Fruit fly (Drosophila melanogaster) whole organism, embryonic: ENCODE data around the gene CG8671.

ENCODE experiments used
- Asciz ChIP-seq: fragments of 200-800 bp; sonication (Bioruptor generic); optimal IDR thresholded peaks from 2 replicates; lab custom pipeline; 2017; ENCODE audit warnings: missing biosample characterization, mild to moderate bottlenecking, missing genetic modification characterization, missing genetic modification reagents
- Atf-2 ChIP-seq: fragments of 200-800 bp; sonication (Bioruptor generic); optimal IDR thresholded peaks from 2 replicates; lab custom pipeline; 2016; ENCODE audit warnings: missing biosample characterization, missing genetic modification characterization
- Atf3 ChIP-seq: fragments of 200-800 bp; sonication (Bioruptor generic); optimal IDR thresholded peaks from 3 replicates; lab custom pipeline; 2016; ENCODE audit warnings: missing biosample characterization, missing genetic modification characterization
- CG10209 ChIP-seq: fragments of 200-800 bp; sonication (Bioruptor generic); optimal IDR thresholded peaks from 3 replicates; lab custom pipeline; 2017; ENCODE audit warnings: missing biosample characterization, mild to moderate bottlenecking, missing genetic modification characterization, missing genetic modification reagents
- CG10462 ChIP-seq: fragments of 200-800 bp; sonication (Bioruptor generic); optimal IDR thresholded peaks from 2 replicates; lab custom pipeline; 2016; ENCODE audit warnings: missing biosample characterization, missing genetic modification characterization
- CG11247 ChIP-seq: fragments of 200-800 bp; sonication (Bioruptor generic); IDR thresholded peaks from 2 replicates; pipeline ENCODE4 v1.3.6; 2022; ENCODE audit warnings: missing biosample characterization, missing genetic modification characterization
- CG11696 ChIP-seq: fragments of 200-800 bp; sonication (Bioruptor generic); IDR thresholded peaks from 2 replicates; pipeline ENCODE4 v1.3.6; 2022; ENCODE audit warnings: missing biosample characterization, missing genetic modification characterization
- CG13775 ChIP-seq: fragments of 200-800 bp; sonication (Bioruptor generic); optimal IDR thresholded peaks from 3 replicates; lab custom pipeline; 2017; ENCODE audit warnings: missing biosample characterization, mild to moderate bottlenecking, missing genetic modification characterization
- CG14710 ChIP-seq: fragments of 200-800 bp; sonication (Bioruptor generic); optimal IDR thresholded peaks from 3 replicates; lab custom pipeline; 2019; ENCODE audit warnings: missing biosample characterization, mild to moderate bottlenecking, missing genetic modification characterization, moderate library complexity
- CG15269 ChIP-seq: fragments of 200-800 bp; sonication (Bioruptor generic); optimal IDR thresholded peaks from 2 replicates; lab custom pipeline; 2018; ENCODE audit warnings: missing biosample characterization, mild to moderate bottlenecking, missing genetic modification characterization, moderate library complexity
- CG15696 ChIP-seq: fragments of 200-800 bp; sonication (Bioruptor generic); optimal IDR thresholded peaks from 2 replicates; lab custom pipeline; 2019; ENCODE audit warnings: missing biosample characterization, mild to moderate bottlenecking, missing genetic modification characterization, moderate library complexity
- CG1602 ChIP-seq: fragments of 200-800 bp; sonication (Bioruptor generic); optimal IDR thresholded peaks from 3 replicates; lab custom pipeline; 2016; ENCODE audit warnings: missing biosample characterization, missing genetic modification characterization
- CG16815 ChIP-seq: fragments of 200-800 bp; sonication (Bioruptor generic); optimal IDR thresholded peaks from 3 replicates; lab custom pipeline; 2017; ENCODE audit warnings: missing biosample characterization, mild to moderate bottlenecking, missing genetic modification characterization
- CG17568 ChIP-seq: fragments of 200-800 bp; sonication (Bioruptor generic); optimal IDR thresholded peaks from 2 replicates; lab custom pipeline; 2018; ENCODE audit warnings: missing biosample characterization, mild to moderate bottlenecking, missing genetic modification characterization, moderate library complexity
- CG2116 ChIP-seq: fragments of 200-800 bp; sonication (Bioruptor generic); optimal IDR thresholded peaks from 3 replicates; lab custom pipeline; 2018; ENCODE audit warnings: missing biosample characterization, mild to moderate bottlenecking, missing genetic modification characterization
- CG30020 ChIP-seq: fragments of 200-800 bp; optimal IDR thresholded peaks from 2 replicates; lab custom pipeline; 2019; ENCODE audit warnings: missing biosample characterization, mild to moderate bottlenecking, missing genetic modification characterization, moderate library complexity
- CG3407 ChIP-seq: fragments of 200-800 bp; sonication (Bioruptor generic); optimal IDR thresholded peaks from 2 replicates; lab custom pipeline; 2018; ENCODE audit warnings: missing biosample characterization, mild to moderate bottlenecking, missing genetic modification characterization
- CG4424 ChIP-seq: fragments of 200-800 bp; sonication (Bioruptor generic); optimal IDR thresholded peaks from 3 replicates; lab custom pipeline; 2016; ENCODE audit warnings: missing biosample characterization, missing genetic modification characterization
- CG4730 ChIP-seq: fragments of 200-800 bp; sonication (Bioruptor generic); IDR thresholded peaks from 2 replicates; pipeline ENCODE4 v1.3.6; 2022; ENCODE audit warnings: missing biosample characterization, missing genetic modification characterization
- CG6254 ChIP-seq: fragments of 200-800 bp; sonication (Bioruptor generic); optimal IDR thresholded peaks from 3 replicates; lab custom pipeline; 2017; ENCODE audit warnings: mild to moderate bottlenecking, missing biosample characterization, missing genetic modification reagents, missing genetic modification characterization
- CG7928 ChIP-seq: fragments of 200-800 bp; sonication (Bioruptor generic); optimal IDR thresholded peaks from 2 replicates; lab custom pipeline; 2017; ENCODE audit warnings: missing biosample characterization, mild to moderate bottlenecking, missing genetic modification characterization
- CG8089 ChIP-seq: fragments of 200-800 bp; sonication (Bioruptor generic); optimal IDR thresholded peaks from 3 replicates; lab custom pipeline; 2016; ENCODE audit warnings: missing biosample characterization, missing genetic modification characterization
- CkIIα-i1 ChIP-seq: fragments of 200-800 bp; sonication (Bioruptor generic); IDR thresholded peaks from 2 replicates; pipeline ENCODE4 v1.3.6; 2022; ENCODE audit warnings: missing biosample characterization, missing genetic modification characterization
- Gsc ChIP-seq: fragments of 200-800 bp; sonication (Bioruptor generic); IDR thresholded peaks from 2 replicates; pipeline ENCODE4 v1.3.6; 2022; ENCODE audit warnings: missing biosample characterization, missing genetic modification characterization
- H15 ChIP-seq: fragments of 200-800 bp; sonication (Bioruptor generic); IDR thresholded peaks from 3 replicates; pipeline ENCODE4 v1.3.6; 2022; ENCODE audit warnings: missing biosample characterization, missing genetic modification characterization
- MBD-R2 ChIP-seq: fragments of 200-800 bp; sonication (Bioruptor generic); IDR thresholded peaks from 2 replicates; pipeline ENCODE4 v1.3.6; 2022; ENCODE audit warnings: missing biosample characterization, missing genetic modification characterization
- Nf-YA ChIP-seq: fragments of 200-800 bp; sonication (Bioruptor generic); IDR thresholded peaks from 2 replicates; pipeline ENCODE4 v1.3.6; 2022; ENCODE audit warnings: missing biosample characterization, missing genetic modification characterization
- Rfx ChIP-seq: fragments of 200-800 bp; sonication (Bioruptor generic); IDR thresholded peaks from 2 replicates; pipeline ENCODE4 v1.3.6; 2022; ENCODE audit warnings: missing biosample characterization, missing genetic modification characterization
- Six4 ChIP-seq: fragments of 200-800 bp; sonication (Bioruptor generic); optimal IDR thresholded peaks from 2 replicates; lab custom pipeline; 2016; ENCODE audit warnings: missing biosample characterization, missing genetic modification characterization
- Stat92E ChIP-seq, 3 experiments: fragments of >200 bp in 2 of 3; fragments of 200-800 bp in 1 of 3; sonication (Bioruptor generic) in 1 of 3; optimal IDR thresholded peaks; 2 replicates each; lab custom pipeline; 2017 to 2019; ENCODE audit warnings: missing biosample characterization in 3 of 3, missing genetic modification characterization in 3 of 3, mild to moderate bottlenecking in 1 of 3, moderate library complexity in 1 of 3
- Trl ChIP-seq, 3 experiments: fragments of >200 bp in 2 of 3; fragments of 200-800 bp in 1 of 3; sonication (Bioruptor generic) in 1 of 3; optimal IDR thresholded peaks; 2 replicates in 1 of 3; 3 replicates in 2 of 3; lab custom pipeline; 2016 to 2017; ENCODE audit warnings: missing biosample characterization in 1 of 3, missing genetic modification characterization in 1 of 3
- ab ChIP-seq: fragments of 200-800 bp; sonication (Bioruptor generic); optimal IDR thresholded peaks from 2 replicates; lab custom pipeline; 2016; ENCODE audit warnings: missing biosample characterization, missing genetic modification characterization
- abd-A ChIP-seq: fragments of 200-800 bp; sonication (Bioruptor generic); optimal IDR thresholded peaks from 3 replicates; lab custom pipeline; 2019; ENCODE audit warnings: missing biosample characterization, mild to moderate bottlenecking, missing genetic modification characterization, moderate library complexity
- aop ChIP-seq: fragments of 200-800 bp; sonication (Bioruptor generic); IDR thresholded peaks from 2 replicates; pipeline ENCODE4 v1.3.6; 2022; ENCODE audit warnings: missing biosample characterization, missing genetic modification characterization
- ato ChIP-seq: fragments of 200-800 bp; sonication (Bioruptor generic); IDR thresholded peaks from 2 replicates; pipeline ENCODE4 v1.3.6; 2022; ENCODE audit warnings: missing biosample characterization, missing genetic modification characterization; ENCODE audit not compliant: partially characterized antibody
- eve ChIP-seq, 2 experiments: fragments of >200 bp; optimal IDR thresholded peaks; 2 replicates each; lab custom pipeline; 2017; ENCODE audit warnings: missing biosample characterization in 2 of 2, missing genetic modification characterization in 2 of 2
- gfzf ChIP-seq: fragments of 200-800 bp; sonication (Bioruptor generic); optimal IDR thresholded peaks from 2 replicates; lab custom pipeline; 2016; ENCODE audit warnings: missing biosample characterization, mild to moderate bottlenecking, missing genetic modification characterization, moderate library complexity
- grau ChIP-seq: fragments of 200-800 bp; optimal IDR thresholded peaks from 3 replicates; lab custom pipeline; 2019; ENCODE audit warnings: missing biosample characterization, mild to moderate bottlenecking, missing genetic modification characterization, moderate library complexity
- grn ChIP-seq: fragments of 200-800 bp; sonication (Bioruptor generic); optimal IDR thresholded peaks from 3 replicates; lab custom pipeline; 2017; ENCODE audit warnings: missing biosample characterization, missing genetic modification characterization
- insv ChIP-seq, 2 experiments: fragments of 200-800 bp; sonication (Bioruptor generic); optimal IDR thresholded peaks; 3 replicates each; lab custom pipeline; 2016 to 2018; ENCODE audit warnings: missing biosample characterization in 2 of 2, missing genetic modification characterization in 2 of 2
- lab ChIP-seq: fragments of 200-800 bp; sonication (Bioruptor generic); optimal IDR thresholded peaks from 3 replicates; lab custom pipeline; 2017; ENCODE audit warnings: missing biosample characterization, missing genetic modification characterization, mild to moderate bottlenecking, moderate library complexity, missing genetic modification reagents
- lov ChIP-seq, 2 experiments: fragments of 200-800 bp in 1 of 2; fragments of >200 bp in 1 of 2; sonication (Bioruptor generic) in 1 of 2; IDR thresholded peaks in 1 of 2; optimal IDR thresholded peaks in 1 of 2; 2 replicates in 1 of 2; 3 replicates in 1 of 2; pipeline versions ENCODE4 v1.3.6 to Lab custom; 2017 to 2022; ENCODE audit warnings: missing biosample characterization in 1 of 2, missing genetic modification characterization in 1 of 2
- mam ChIP-seq: fragments of 200-800 bp; sonication (Bioruptor generic); optimal IDR thresholded peaks from 3 replicates; lab custom pipeline; 2016; ENCODE audit warnings: missing biosample characterization, missing genetic modification characterization
- pb ChIP-seq: fragments of 200-800 bp; sonication (Bioruptor generic); optimal IDR thresholded peaks from 3 replicates; lab custom pipeline; 2016; ENCODE audit warnings: missing biosample characterization, missing genetic modification characterization
- prd ChIP-seq, 3 experiments: fragments of >200 bp in 2 of 3; fragments of 200-800 bp in 1 of 3; sonication (Bioruptor generic) in 1 of 3; optimal IDR thresholded peaks in 2 of 3; IDR thresholded peaks in 1 of 3; 2 replicates in 2 of 3; 3 replicates in 1 of 3; pipeline versions ENCODE4 v1.3.6 to Lab custom; 2017 to 2022; ENCODE audit warnings: missing biosample characterization in 1 of 3, missing genetic modification characterization in 1 of 3
- seq ChIP-seq: fragments of 200-800 bp; sonication (Bioruptor generic); IDR thresholded peaks from 2 replicates; pipeline ENCODE4 v1.3.6; 2022; ENCODE audit warnings: missing biosample characterization, missing genetic modification characterization
- tap ChIP-seq: fragments of 200-800 bp; optimal IDR thresholded peaks from 3 replicates; lab custom pipeline; 2019; ENCODE audit warnings: missing biosample characterization, mild to moderate bottlenecking, missing genetic modification characterization, moderate library complexity
- tin ChIP-seq: fragments of 200-800 bp; sonication (Bioruptor generic); optimal IDR thresholded peaks from 3 replicates; lab custom pipeline; 2016; ENCODE audit warnings: missing biosample characterization, missing genetic modification characterization

Gene CG8671

DNA sequence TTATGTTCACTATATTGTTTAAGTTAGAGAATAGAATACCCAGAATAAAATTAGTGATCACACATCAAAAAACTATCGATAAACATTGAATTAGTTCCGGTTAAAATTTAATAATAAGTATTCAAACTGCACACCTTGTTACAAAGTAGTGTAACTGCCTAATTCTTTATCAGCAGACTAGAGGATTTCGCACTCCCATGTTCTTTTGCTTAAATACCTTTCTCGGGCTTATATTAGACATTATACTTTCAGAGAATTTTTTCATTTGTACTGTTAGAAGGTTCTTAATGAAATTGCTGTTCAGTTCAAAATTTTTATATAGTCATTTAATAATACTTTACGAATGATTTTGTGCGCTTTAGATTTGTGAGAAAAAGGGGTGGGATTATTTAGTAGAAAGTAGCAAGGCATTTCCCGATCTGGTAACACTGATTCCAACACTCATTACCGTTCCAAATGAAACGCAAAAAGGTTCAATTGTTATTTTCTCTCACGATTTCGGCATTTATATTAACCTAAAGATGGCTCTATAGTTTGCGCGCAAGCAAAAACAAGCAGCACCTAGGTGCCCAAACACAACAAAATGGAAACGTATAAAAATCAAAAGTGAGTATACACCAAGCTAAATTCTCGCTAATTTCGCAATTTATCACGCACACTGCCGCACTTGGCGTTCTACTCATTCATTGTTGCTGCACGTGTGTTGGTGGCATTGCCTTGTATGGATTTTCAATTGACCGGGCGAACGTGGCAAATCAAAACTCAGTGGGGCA is 47.9 kb downstream of the CG8671 start, which contains the start of gene crc (continued):
- TF ChIP-seq Six4 (GFP tag; lab: Kevin White, UChicago) (no peak), Gsc (GFP tag; lab: Robert Waterston, UW) (no peak), Trl (optimal IDR thresholded peaks at IDR 0.05; lab: Kevin White, UChicago) (no peak), Trl (GFP tag; optimal IDR thresholded peaks at IDR 0.05; lab: Kevin White, UChicago) (no peak), CG6254 (GFP tag; lab: Kevin White, UChicago) (no peak), insv (GFP tag; optimal IDR thresholded peaks at IDR 0.05; lab: Kevin White, UChicago) (no peak), CG10209 (GFP tag; lab: Kevin White, UChicago) (peak; percentile 24), grn (GFP tag; lab: Kevin White, UChicago) (no peak), seq (GFP tag; lab: Robert Waterston, UW) (no peak; the same call in 1 of the 2 replicates), mam (GFP tag; lab: Kevin White, UChicago) (no peak), CG8089 (GFP tag; lab: Kevin White, UChicago) (no peak), ab (GFP tag; lab: Kevin White, UChicago) (no peak), CG7928 (no peak), lab (no peak), Stat92E (GFP tag; optimal IDR thresholded peaks at IDR 0.05; lab: Kevin White, UChicago) (no peak), gfzf (GFP tag; lab: Kevin White, UChicago) (peak; percentile 76), CG14710 (tag; lab: Kevin White, UChicago) (peak; percentile 65), Atf-2 (GFP tag; lab: Kevin White, UChicago) (no peak), CG30020 (tag; lab: Kevin White, UChicago) (peak; percentile 85), pb (GFP tag; lab: Kevin White, UChicago) (no peak), CG4424 (GFP tag; lab: Kevin White, UChicago) (peak; percentile 32), eve (GFP tag; optimal IDR thresholded peaks at IDR 0.05; lab: Kevin White, UChicago) (peak in 1 of 2 experiments; percentile 47), CG13775 (GFP tag; lab: Kevin White, UChicago) (peak; percentile 45), prd (optimal IDR thresholded peaks at IDR 0.05; lab: Kevin White, UChicago) (no peak), prd (GFP tag; IDR thresholded peaks at IDR 0.05; lab: Robert Waterston, UW) (0 out of 3 replicates have a peak, but pooled peaks have one; percentile 34), CG17568 (GFP tag; lab: Kevin White, UChicago) (peak; percentile 44), tin (GFP tag; lab: Kevin White, UChicago) (no peak), Atf3 (GFP tag; lab: Kevin White, UChicago) (no peak), CG11696 (GFP tag; lab: Robert Waterston, UW) (no peak), CG16815 (GFP tag; lab: Kevin White, UChicago) (no peak), CG11247 (GFP tag; lab: Robert Waterston, UW) (no peak), CG15269 (peak; percentile 11), CG15696 (tag; lab: Kevin White, UChicago) (peak; percentile 16), MBD-R2 (GFP tag; lab: Robert Waterston, UW) (no peak), aop (no peak), CG1602 (no peak), grau (tag; lab: Kevin White, UChicago) (peak; percentile 10), CG3407 (GFP tag; lab: Kevin White, UChicago) (no peak), Asciz (GFP tag; lab: Kevin White, UChicago) (no peak), lov (optimal IDR thresholded peaks at IDR 0.05; lab: Kevin White, UChicago) (no peak), lov (GFP tag; IDR thresholded peaks at IDR 0.05; lab: Robert Waterston, UW) (0 out of 3 replicates have a peak, but pooled peaks have one; percentile 22), H15 (GFP tag; lab: Robert Waterston, UW) (no peak), Nf-YA (no peak), CG10462 (GFP tag; lab: Kevin White, UChicago) (no peak), CkIIα-i1 (no peak), tap (no peak), ato (GFP tag; lab: Robert Waterston, UW) (no peak), abd-A (peak; percentile 72), CG4730 (no peak), Rfx (GFP tag; lab: Robert Waterston, UW) (no peak), CG2116 (GFP tag; lab: Kevin White, UChicago) (peak; percentile 60)
